Worm (Caenorhabditis elegans): Measurements from ENCODE around the gene clc-25.

ce11 chrIII:998855-999254, 27.3 kb downstream of the clc-25 start:
- TF ChIP-seq hnd-1 (tag; optimal IDR thresholded peaks at IDR 0.05) (no peak), aly-1 (tag; optimal IDR thresholded peaks at IDR 0.05) (no peak), flt-1 (GFP tag; IDR thresholded peaks at IDR 0.05) (no peak), tbx-37 (GFP tag; conservative IDR thresholded peaks at IDR 0.05) (no peak), ama-1 (optimal IDR thresholded peaks at IDR 0.05) (no peak)
